Fruit fly (Drosophila melanogaster) whole organism, prepupa: Measurements from ENCODE around the gene CG46320.

ENCODE experiments used
- Blimp-1 ChIP-seq: fragments of 200-800 bp; sonication (Bioruptor generic); optimal IDR thresholded peaks from 3 replicates; lab custom pipeline; 2017; ENCODE audit warnings: missing biosample characterization, missing genetic modification characterization, mild to moderate bottlenecking, moderate library complexity, missing genetic modification reagents
- CG10669 ChIP-seq: fragments of 200-800 bp; sonication (Bioruptor generic); optimal IDR thresholded peaks from 3 replicates; lab custom pipeline; 2018; ENCODE audit warnings: missing biosample characterization, mild to moderate bottlenecking, missing genetic modification characterization, moderate library complexity
- CG11294 ChIP-seq: fragments of 200-800 bp; sonication (Bioruptor generic); IDR thresholded peaks from 2 replicates; pipeline ENCODE4 v1.3.6; 2022; ENCODE audit warnings: missing biosample characterization, missing genetic modification characterization
- CG11762 ChIP-seq: fragments of 200-800 bp; sonication (Bioruptor generic); optimal IDR thresholded peaks from 3 replicates; lab custom pipeline; 2016; ENCODE audit warnings: missing biosample characterization, missing genetic modification characterization; ENCODE audit not compliant: insufficient read depth
- CG11902 ChIP-seq: fragments of 200-800 bp; sonication (Bioruptor generic); optimal IDR thresholded peaks from 3 replicates; lab custom pipeline; 2016; ENCODE audit warnings: missing biosample characterization, missing genetic modification characterization
- CG15336 ChIP-seq: fragments of 200-800 bp; sonication (Bioruptor generic); IDR thresholded peaks from 2 replicates; pipeline ENCODE4 v1.3.6; 2022; ENCODE audit warnings: missing biosample characterization, missing genetic modification characterization
- CG1621 ChIP-seq: fragments of 200-800 bp; sonication (Bioruptor generic); optimal IDR thresholded peaks from 3 replicates; lab custom pipeline; 2018; ENCODE audit warnings: missing biosample characterization, mild to moderate bottlenecking, missing genetic modification characterization
- CG31627 ChIP-seq: fragments of 200-800 bp; sonication (Bioruptor generic); optimal IDR thresholded peaks from 3 replicates; lab custom pipeline; 2016; ENCODE audit warnings: missing biosample characterization, missing genetic modification characterization
- CG32006 ChIP-seq: fragments of 200-800 bp; sonication (Bioruptor generic); optimal IDR thresholded peaks from 3 replicates; lab custom pipeline; 2017; ENCODE audit warnings: missing biosample characterization, mild to moderate bottlenecking, missing genetic modification characterization
- CG34406 ChIP-seq: fragments of 200-800 bp; sonication (Bioruptor generic); optimal IDR thresholded peaks from 3 replicates; lab custom pipeline; 2016; ENCODE audit warnings: missing biosample characterization, missing genetic modification characterization
- CG3919 ChIP-seq: fragments of 200-800 bp; sonication (Bioruptor generic); optimal IDR thresholded peaks from 3 replicates; lab custom pipeline; 2016; ENCODE audit warnings: missing biosample characterization, missing genetic modification characterization
- CG4318 ChIP-seq: fragments of 200-800 bp; sonication (Bioruptor generic); optimal IDR thresholded peaks from 3 replicates; lab custom pipeline; 2017; ENCODE audit warnings: missing biosample characterization, mild to moderate bottlenecking, missing genetic modification characterization
- CG6163 ChIP-seq: fragments of 200-800 bp; sonication (Bioruptor generic); IDR thresholded peaks from 3 replicates; pipeline ENCODE4 v1.3.6; 2022; ENCODE audit warnings: missing biosample characterization, missing genetic modification characterization
- CG6276 ChIP-seq: fragments of 200-800 bp; sonication (Bioruptor generic); optimal IDR thresholded peaks from 2 replicates; lab custom pipeline; 2017; ENCODE audit warnings: missing biosample characterization, mild to moderate bottlenecking, missing genetic modification characterization
- CG6792 ChIP-seq: fragments of 200-800 bp; sonication (Bioruptor generic); optimal IDR thresholded peaks from 3 replicates; lab custom pipeline; 2016; ENCODE audit warnings: missing biosample characterization, missing genetic modification characterization
- CG6808 ChIP-seq: fragments of 200-800 bp; sonication (Bioruptor generic); optimal IDR thresholded peaks from 3 replicates; lab custom pipeline; 2017; ENCODE audit warnings: missing biosample characterization, missing genetic modification characterization, mild to moderate bottlenecking, moderate library complexity, missing genetic modification reagents
- CG6854 ChIP-seq: fragments of 200-800 bp; sonication (Bioruptor generic); optimal IDR thresholded peaks from 2 replicates; lab custom pipeline; 2017; ENCODE audit warnings: missing biosample characterization, mild to moderate bottlenecking, missing genetic modification characterization
- CG7368 ChIP-seq: fragments of 200-800 bp; sonication (Bioruptor generic); optimal IDR thresholded peaks from 3 replicates; lab custom pipeline; 2016; ENCODE audit warnings: missing biosample characterization, missing genetic modification characterization
- CG8119 ChIP-seq: fragments of 200-800 bp; sonication (Bioruptor generic); IDR thresholded peaks from 3 replicates; pipeline ENCODE4 v1.3.6; 2022; ENCODE audit warnings: missing biosample characterization, missing genetic modification characterization
- CG9139 ChIP-seq: fragments of 200-800 bp; sonication (Bioruptor generic); optimal IDR thresholded peaks from 3 replicates; lab custom pipeline; 2017; ENCODE audit warnings: missing biosample characterization, mild to moderate bottlenecking, missing genetic modification characterization
- Eip78C ChIP-seq: fragments of 200-800 bp; sonication (Bioruptor generic); peaks from one replicate; lab custom pipeline; 2016; ENCODE audit warnings: missing biosample characterization, missing genetic modification characterization
- Eip93F ChIP-seq: fragments of 200-800 bp; sonication (Bioruptor generic); optimal IDR thresholded peaks from 2 replicates; lab custom pipeline; 2016; ENCODE audit warnings: missing biosample characterization, mild to moderate bottlenecking, missing genetic modification characterization
- Hr39 ChIP-seq: fragments of 200-800 bp; sonication (Bioruptor generic); optimal IDR thresholded peaks from 2 replicates; lab custom pipeline; 2016; ENCODE audit warnings: missing biosample characterization, missing genetic modification characterization
- Hr4 ChIP-seq: fragments of 200-800 bp; sonication (Bioruptor generic); optimal IDR thresholded peaks from 3 replicates; lab custom pipeline; 2016; ENCODE audit warnings: missing biosample characterization, missing genetic modification characterization
- Met ChIP-seq: fragments of 200-800 bp; sonication (Bioruptor generic); optimal IDR thresholded peaks from 3 replicates; lab custom pipeline; 2016; ENCODE audit warnings: missing biosample characterization, missing genetic modification characterization
- OdsH ChIP-seq: fragments of 200-800 bp; sonication (Bioruptor generic); optimal IDR thresholded peaks from 3 replicates; lab custom pipeline; 2016; ENCODE audit warnings: missing biosample characterization, missing genetic modification characterization
- Smox ChIP-seq: fragments of 200-800 bp; sonication (Bioruptor generic); optimal IDR thresholded peaks from 3 replicates; lab custom pipeline; 2016; ENCODE audit warnings: missing biosample characterization, missing genetic modification characterization
- Sox102F ChIP-seq: fragments of 200-800 bp; sonication (Bioruptor generic); optimal IDR thresholded peaks from 2 replicates; lab custom pipeline; 2016; ENCODE audit warnings: missing biosample characterization, mild to moderate bottlenecking, missing genetic modification characterization
- Sox15 ChIP-seq: fragments of 200-800 bp; sonication (Bioruptor generic); optimal IDR thresholded peaks from 3 replicates; lab custom pipeline; 2016; ENCODE audit warnings: missing biosample characterization, missing genetic modification characterization
- achi ChIP-seq: fragments of 200-800 bp; sonication (Bioruptor generic); optimal IDR thresholded peaks from 3 replicates; lab custom pipeline; 2016; ENCODE audit warnings: missing biosample characterization, missing genetic modification characterization
- acj6 ChIP-seq: fragments of 200-800 bp; sonication (Bioruptor generic); optimal IDR thresholded peaks from 3 replicates; lab custom pipeline; 2016; ENCODE audit warnings: missing biosample characterization, missing genetic modification characterization
- cyc ChIP-seq: fragments of 200-800 bp; sonication (Bioruptor generic); optimal IDR thresholded peaks from 3 replicates; lab custom pipeline; 2016; ENCODE audit warnings: missing biosample characterization, missing genetic modification characterization
- dac ChIP-seq: fragments of 200-800 bp; sonication (Bioruptor generic); optimal IDR thresholded peaks from 2 replicates; lab custom pipeline; 2017; ENCODE audit warnings: missing biosample characterization, mild to moderate bottlenecking, missing genetic modification characterization
- dsx ChIP-seq: fragments of 200-800 bp; optimal IDR thresholded peaks from 3 replicates; lab custom pipeline; 2019; ENCODE audit warnings: missing biosample characterization, mild to moderate bottlenecking, missing genetic modification characterization, moderate library complexity; ENCODE audit not compliant: poor library complexity, severe bottlenecking
- esn ChIP-seq: fragments of 200-800 bp; sonication (Bioruptor generic); optimal IDR thresholded peaks from 2 replicates; lab custom pipeline; 2016; ENCODE audit warnings: missing biosample characterization, mild to moderate bottlenecking, missing genetic modification characterization, moderate library complexity
- fd85E ChIP-seq: fragments of 200-800 bp; sonication (Bioruptor generic); optimal IDR thresholded peaks from 3 replicates; lab custom pipeline; 2016; ENCODE audit warnings: missing biosample characterization, missing genetic modification characterization
- lz ChIP-seq: fragments of 200-800 bp; sonication (Bioruptor generic); optimal IDR thresholded peaks from 3 replicates; lab custom pipeline; 2016; ENCODE audit warnings: missing biosample characterization, missing genetic modification characterization
- net ChIP-seq: fragments of 200-800 bp; sonication (Bioruptor generic); optimal IDR thresholded peaks from 3 replicates; lab custom pipeline; 2016; ENCODE audit warnings: missing biosample characterization, missing genetic modification characterization
- pdm3 ChIP-seq: fragments of 200-800 bp; sonication (Bioruptor generic); optimal IDR thresholded peaks from 3 replicates; lab custom pipeline; 2016; ENCODE audit warnings: missing biosample characterization, missing genetic modification characterization
- salr ChIP-seq, 2 experiments: fragments of 200-800 bp; sonication (Bioruptor generic); optimal IDR thresholded peaks; 3 replicates each; lab custom pipeline; 2016 to 2018; ENCODE audit warnings: missing biosample characterization in 2 of 2, missing genetic modification characterization in 2 of 2, mild to moderate bottlenecking in 1 of 2
- spab ChIP-seq: fragments of 200-800 bp; sonication (Bioruptor generic); optimal IDR thresholded peaks from 2 replicates; lab custom pipeline; 2017; ENCODE audit warnings: missing biosample characterization, mild to moderate bottlenecking, missing genetic modification characterization, missing genetic modification reagents
- ss ChIP-seq, 2 experiments: fragments of 200-800 bp; sonication (Bioruptor generic); optimal IDR thresholded peaks; 2 replicates in 1 of 2; 3 replicates in 1 of 2; lab custom pipeline; 2017 to 2018; ENCODE audit warnings: mild to moderate bottlenecking in 2 of 2, missing biosample characterization in 2 of 2, missing genetic modification characterization in 2 of 2, moderate library complexity in 1 of 2
- svp ChIP-seq: fragments of 200-800 bp; sonication (Bioruptor generic); peaks from one replicate; lab custom pipeline; 2016; ENCODE audit warnings: missing biosample characterization, missing genetic modification characterization
- topi ChIP-seq: fragments of 200-800 bp; sonication (Bioruptor generic); optimal IDR thresholded peaks from 3 replicates; lab custom pipeline; 2016; ENCODE audit warnings: missing biosample characterization, missing genetic modification characterization
- vri ChIP-seq: fragments of 200-800 bp; sonication (Bioruptor generic); optimal IDR thresholded peaks from 3 replicates; lab custom pipeline; 2016; ENCODE audit warnings: missing biosample characterization, mild to moderate bottlenecking, missing genetic modification characterization

Gene CG46320

dm6 chr3L:5633247-5634187 lies 30.4 kb upstream of the CG46320 start (continued):
- TF ChIP-seq CG10669 = peak; percentile 38
- TF ChIP-seq CG7368 (GFP tag; lab: Kevin White, UChicago) = peak; percentile 13
- TF ChIP-seq CG31627 = peak; percentile 4
- no peak for TF ChIP-seq svp (GFP tag; lab: Kevin White, UChicago)
- TF ChIP-seq net = no peak
- peak in 1 of 2 experiments; percentile 14 for TF ChIP-seq ss (GFP tag; optimal IDR thresholded peaks at IDR 0.05; lab: Kevin White, UChicago)
- no peak for TF ChIP-seq CG34406 (GFP tag; lab: Kevin White, UChicago)
- no peak for TF ChIP-seq CG32006 (GFP tag; lab: Kevin White, UChicago)
- TF ChIP-seq achi (GFP tag; lab: Kevin White, UChicago) = peak; percentile 24
- TF ChIP-seq cyc (GFP tag; lab: Kevin White, UChicago) = peak; percentile 61

- TF ChIP-seq topi (GFP tag; lab: Kevin White, UChicago) = no peak
- TF ChIP-seq lz (GFP tag; lab: Kevin White, UChicago) = no peak
- no peak for TF ChIP-seq acj6 (GFP tag; lab: Kevin White, UChicago)
- TF ChIP-seq Eip78C = peak; percentile 56
- TF ChIP-seq Blimp-1 (GFP tag; lab: Kevin White, UChicago) = peak; percentile 98
- peak; percentile 51 for TF ChIP-seq CG6854 (GFP tag; lab: Kevin White, UChicago)
- peak; percentile 59 for TF ChIP-seq dsx (GFP tag; lab: Kevin White, UChicago)
- TF ChIP-seq CG11902 (GFP tag; lab: Kevin White, UChicago) = no peak
- peak; percentile 56 for TF ChIP-seq Met (GFP tag; lab: Kevin White, UChicago)
- no peak for TF ChIP-seq CG9139 (GFP tag; lab: Kevin White, UChicago)
- TF ChIP-seq fd85E (GFP tag; lab: Kevin White, UChicago) = no peak
- TF ChIP-seq CG32006 (GFP tag; lab: Kevin White, UChicago) = peak; percentile 2
- TF ChIP-seq salr (GFP tag; optimal IDR thresholded peaks at IDR 0.05; lab: Kevin White, UChicago) = no peak
- no peak for TF ChIP-seq Sox102F (GFP tag; lab: Kevin White, UChicago)
- TF ChIP-seq vri (GFP tag; lab: Kevin White, UChicago) = peak; percentile 19
- TF ChIP-seq pdm3 (GFP tag; lab: Kevin White, UChicago) = no peak
- no peak for TF ChIP-seq Eip93F
- TF ChIP-seq Sox15 (GFP tag; lab: Kevin White, UChicago) = no peak
- TF ChIP-seq CG15336 (GFP tag; lab: Robert Waterston, UW) = no peak
- no peak for TF ChIP-seq dac (GFP tag; lab: Kevin White, UChicago)
- no peak for TF ChIP-seq spab (GFP tag; lab: Kevin White, UChicago)
- TF ChIP-seq CG34406 (GFP tag; lab: Kevin White, UChicago) = no peak
- TF ChIP-seq Smox = no peak
- TF ChIP-seq CG6163 (GFP tag; lab: Robert Waterston, UW) = 0 out of 3 replicates have a peak, but pooled peaks have one; percentile 7
- TF ChIP-seq CG6276 (GFP tag; lab: Kevin White, UChicago) = no peak
- no peak for TF ChIP-seq CG7368 (GFP tag; lab: Kevin White, UChicago)
- no peak for TF ChIP-seq svp (GFP tag; lab: Kevin White, UChicago)
- no peak for TF ChIP-seq cyc (GFP tag; lab: Kevin White, UChicago)
- TF ChIP-seq CG6792 = no peak
- no peak for TF ChIP-seq CG3919 (GFP tag; lab: Kevin White, UChicago)
- no peak for TF ChIP-seq OdsH
- no peak for TF ChIP-seq CG6808 (GFP tag; lab: Kevin White, UChicago)
- no peak for TF ChIP-seq CG11762 (GFP tag; lab: Kevin White, UChicago)
- no peak for TF ChIP-seq CG8119 (GFP tag; lab: Robert Waterston, UW)
- TF ChIP-seq Hr4 = no peak
- TF ChIP-seq achi (GFP tag; lab: Kevin White, UChicago) = peak; percentile 56
- TF ChIP-seq CG31627 = no peak
- no peak for TF ChIP-seq Hr39 (GFP tag; lab: Kevin White, UChicago)
- no peak for TF ChIP-seq CG4318 (GFP tag; lab: Kevin White, UChicago)
- TF ChIP-seq CG1621 = no peak
- TF ChIP-seq esn (GFP tag; lab: Kevin White, UChicago) = no peak
- TF ChIP-seq CG11294 (GFP tag; lab: Robert Waterston, UW) = no peak
- no peak for TF ChIP-seq CG10669
- peak in 1 of 2 experiments; percentile 15 for TF ChIP-seq ss (GFP tag; optimal IDR thresholded peaks at IDR 0.05; lab: Kevin White, UChicago)
These were observed 29.6 kb upstream of the CG46320 start for dm6 chr3L:5634188-5634894.
